Worm (Caenorhabditis elegans): Measurements from ENCODE around the gene klp-17.

ce11 chrII:11501956-11502355 lies 34.5 kb upstream of the klp-17 start:
- no peak for TF ChIP-seq klf-2 (GFP tag; conservative IDR thresholded peaks at IDR 0.05)
- TF ChIP-seq tab-1 (GFP tag; IDR thresholded peaks at IDR 0.05): no peak
- no peak for TF ChIP-seq flt-1 (GFP tag; IDR thresholded peaks at IDR 0.05)
